Worm (Caenorhabditis elegans) whole organism, young adult: ENCODE results near the gene C06E4.3.

Experiments
- B0035.1 ChIP-seq: sonication (generic microtip); optimal IDR thresholded peaks from 2 replicates; lab custom pipeline; 2016; ENCODE audit warnings: missing genetic modification characterization, mild to moderate bottlenecking, missing compliant biosample characterization, missing genotype, missing genetic modification reagents
- B0261.1 ChIP-seq: sonication (generic microtip); optimal IDR thresholded peaks from 2 replicates; lab custom pipeline; 2016; ENCODE audit warnings: mild to moderate bottlenecking, missing genetic modification characterization, moderate library complexity, missing compliant biosample characterization
- C06A6.2 ChIP-seq: fragments of 200-800 bp; sonication (Bioruptor generic); conservative IDR thresholded peaks from 2 replicates; pipeline ENCODE4 v1.3.6; 2022; ENCODE audit warnings: missing genetic modification characterization, missing compliant biosample characterization
- D2030.7 ChIP-seq: fragments of 200-800 bp; sonication (Bioruptor generic); IDR thresholded peaks from 2 replicates; pipeline ENCODE4 v1.3.6; 2022; ENCODE audit warnings: missing genetic modification reagents, missing genetic modification characterization, missing compliant biosample characterization
- F23B12.7 ChIP-seq: sonication (generic microtip); optimal IDR thresholded peaks from 2 replicates; lab custom pipeline; 2017; ENCODE audit warnings: missing genetic modification characterization, mild to moderate bottlenecking, missing compliant biosample characterization, antibody characterized with exemption, moderate library complexity; ENCODE audit not compliant: insufficient read depth
- F37B4.10 ChIP-seq: fragments of 200-800 bp; sonication (Bioruptor generic); IDR thresholded peaks from 2 replicates; pipeline ENCODE4 v1.3.6; 2022; ENCODE audit warnings: missing genetic modification characterization, missing compliant biosample characterization
- F55B11.4 ChIP-seq: sonication (generic microtip); optimal IDR thresholded peaks from 2 replicates; lab custom pipeline; 2016; ENCODE audit warnings: missing compliant biosample characterization, missing genetic modification characterization, borderline replicate concordance; ENCODE audit not compliant: insufficient read depth
- T26A5.8 ChIP-seq: sonication (generic microtip); optimal IDR thresholded peaks from 2 replicates; lab custom pipeline; 2016; ENCODE audit warnings: missing genetic modification characterization, missing compliant biosample characterization
- Y53F4B.3 ChIP-seq: fragments of 200-800 bp; sonication (Bioruptor generic); IDR thresholded peaks from 2 replicates; pipeline ENCODE4 v1.3.6; 2022; ENCODE audit warnings: missing genetic modification reagents, missing genetic modification characterization, missing compliant biosample characterization
- Y53G8AR.9 ChIP-seq: fragments of 200-800 bp; sonication (Bioruptor generic); conservative IDR thresholded peaks from 2 replicates; pipeline ENCODE4 v1.3.6; 2022; ENCODE audit warnings: missing genetic modification reagents, missing genetic modification characterization, missing compliant biosample characterization
- Y56A3A.18 ChIP-seq: fragments of 200-800 bp; sonication (Bioruptor generic); IDR thresholded peaks from 2 replicates; pipeline ENCODE4 v1.3.6; 2022; ENCODE audit warnings: missing genetic modification reagents, missing genetic modification characterization, missing compliant biosample characterization
- Y79H2A.3 ChIP-seq: fragments of 200-800 bp; sonication (Bioruptor generic); conservative IDR thresholded peaks from 2 replicates; pipeline ENCODE4 v1.3.6; 2022; ENCODE audit warnings: missing genetic modification reagents, missing genetic modification characterization, missing compliant biosample characterization
- aptf-3 ChIP-seq: fragments of 200-800 bp; sonication (Bioruptor generic); IDR thresholded peaks from 2 replicates; pipeline ENCODE4 v1.3.6; 2022; ENCODE audit warnings: missing genetic modification characterization, missing compliant biosample characterization
- bed-1 ChIP-seq: fragments of 200-800 bp; sonication (Bioruptor generic); IDR thresholded peaks from 2 replicates; pipeline ENCODE4 v1.3.6; 2022; ENCODE audit warnings: missing genetic modification reagents, missing genetic modification characterization, missing compliant biosample characterization
- bed-2 ChIP-seq: fragments of 200-800 bp; sonication (Bioruptor generic); IDR thresholded peaks from 2 replicates; pipeline ENCODE4 v1.3.6; 2022; ENCODE audit warnings: missing genetic modification reagents, missing genetic modification characterization, missing compliant biosample characterization
- ccch-3 ChIP-seq: fragments of 200-800 bp; sonication (Bioruptor generic); optimal IDR thresholded peaks from 2 replicates; lab custom pipeline; 2018; ENCODE audit warnings: mild to moderate bottlenecking, missing genetic modification characterization, missing compliant biosample characterization
- cebp-2 ChIP-seq: fragments of 200-800 bp; sonication (Bioruptor generic); IDR thresholded peaks from 2 replicates; pipeline ENCODE4 v1.3.6; 2022; ENCODE audit warnings: missing genetic modification characterization, missing compliant biosample characterization
- ceh-27 ChIP-seq: fragments of 200-800 bp; sonication (Bioruptor generic); optimal IDR thresholded peaks from 2 replicates; lab custom pipeline; 2018; ENCODE audit warnings: mild to moderate bottlenecking, missing genetic modification characterization, moderate library complexity, missing compliant biosample characterization
- die-1 ChIP-seq: sonication (generic microtip); optimal IDR thresholded peaks from 2 replicates; lab custom pipeline; 2016; ENCODE audit warnings: missing genotype, mild to moderate bottlenecking, missing genetic modification characterization, missing compliant biosample characterization
- efl-1 ChIP-seq: fragments of 150-350 bp; optimal IDR thresholded peaks from 2 replicates; lab custom pipeline; 2014; ENCODE audit warnings: missing biosample characterization, missing genetic modification reagents, missing genetic modification characterization
- gei-17 ChIP-seq: fragments of 200-800 bp; sonication (Bioruptor generic); optimal IDR thresholded peaks from 2 replicates; lab custom pipeline; 2018; ENCODE audit warnings: mild to moderate bottlenecking, missing genetic modification characterization, missing compliant biosample characterization
- him-1 ChIP-seq: sonication (generic microtip); optimal IDR thresholded peaks from 2 replicates; lab custom pipeline; 2016; ENCODE audit warnings: missing genotype, missing genetic modification reagents, missing genetic modification characterization, missing compliant biosample characterization
- hlh-12 ChIP-seq: sonication (generic microtip); optimal IDR thresholded peaks from 2 replicates; lab custom pipeline; 2016; ENCODE audit warnings: missing genetic modification characterization, missing compliant biosample characterization
- hlh-26 ChIP-seq: fragments of 200-800 bp; sonication (Bioruptor generic); conservative IDR thresholded peaks from 2 replicates; pipeline ENCODE4 v1.3.6; 2022; ENCODE audit warnings: missing genetic modification reagents, missing genetic modification characterization, missing compliant biosample characterization
- hrde-1 ChIP-seq: sonication (generic microtip); optimal IDR thresholded peaks from 2 replicates; lab custom pipeline; 2016; ENCODE audit warnings: missing genetic modification characterization, mild to moderate bottlenecking, missing compliant biosample characterization, moderate library complexity, missing genotype, missing genetic modification reagents, borderline replicate concordance
- let-526 ChIP-seq: fragments of 200-800 bp; sonication (Bioruptor generic); IDR thresholded peaks from 2 replicates; pipeline ENCODE4 v1.3.6; 2022; ENCODE audit warnings: missing genetic modification reagents, missing genetic modification characterization, missing compliant biosample characterization
- lin-26 ChIP-seq: fragments of 200-800 bp; sonication (Bioruptor generic); IDR thresholded peaks from 2 replicates; pipeline ENCODE4 v1.3.6; 2022; ENCODE audit warnings: missing genetic modification reagents, missing genetic modification characterization, missing compliant biosample characterization
- lin-54 ChIP-seq: fragments of 200-800 bp; sonication (Bioruptor generic); optimal IDR thresholded peaks from 2 replicates; lab custom pipeline; 2018; ENCODE audit warnings: mild to moderate bottlenecking, missing genetic modification characterization, missing compliant biosample characterization
- lsy-27 ChIP-seq: sonication (generic microtip); optimal IDR thresholded peaks from 2 replicates; lab custom pipeline; 2017; ENCODE audit warnings: missing genetic modification characterization, mild to moderate bottlenecking, missing compliant biosample characterization, antibody characterized with exemption, missing genotype, borderline replicate concordance; ENCODE audit not compliant: insufficient read depth
- madf-3 ChIP-seq: fragments of 200-800 bp; sonication (Bioruptor generic); IDR thresholded peaks from 2 replicates; pipeline ENCODE4 v1.3.6; 2022; ENCODE audit warnings: missing genetic modification reagents, missing genetic modification characterization, missing compliant biosample characterization
- mcd-1 ChIP-seq: fragments of 200-800 bp; sonication (Bioruptor generic); IDR thresholded peaks from 2 replicates; pipeline ENCODE4 v1.3.6; 2022; ENCODE audit warnings: missing genetic modification reagents, missing genetic modification characterization, missing compliant biosample characterization
- mel-28 ChIP-seq: sonication (generic microtip); optimal IDR thresholded peaks from 2 replicates; lab custom pipeline; 2016; ENCODE audit warnings: borderline replicate concordance, mild to moderate bottlenecking, missing genetic modification characterization, missing compliant biosample characterization
- nfyb-1 ChIP-seq: fragments of 200-800 bp; sonication (Bioruptor generic); IDR thresholded peaks from 2 replicates; pipeline ENCODE4 v1.3.6; 2022; ENCODE audit warnings: missing genetic modification reagents, missing genetic modification characterization, missing compliant biosample characterization
- nhr-80 ChIP-seq: sonication (generic microtip); optimal IDR thresholded peaks from 2 replicates; lab custom pipeline; 2016; ENCODE audit warnings: missing genetic modification characterization, missing compliant biosample characterization
- nhr-90 ChIP-seq: sonication (generic microtip); optimal IDR thresholded peaks from 2 replicates; lab custom pipeline; 2016; ENCODE audit warnings: missing genotype, mild to moderate bottlenecking, missing genetic modification characterization, missing compliant biosample characterization
- pha-4 ChIP-seq: fragments of 150-350 bp; sonication (generic microtip); optimal IDR thresholded peaks from 2 replicates; lab custom pipeline; 2014; ENCODE audit warnings: missing biosample characterization, missing genetic modification reagents, missing genetic modification characterization
- rec-8 ChIP-seq, 2 experiments: sonication (generic microtip); optimal IDR thresholded peaks; 2 replicates each; lab custom pipeline; 2016; ENCODE audit warnings: mild to moderate bottlenecking in 2 of 2, missing genetic modification characterization in 2 of 2, missing genetic modification reagents in 2 of 2, missing genotype in 2 of 2, missing biosample characterization in 1 of 2, missing compliant biosample characterization in 1 of 2, moderate library complexity in 1 of 2
- repo-1 ChIP-seq: sonication (generic microtip); optimal IDR thresholded peaks from 2 replicates; lab custom pipeline; 2017; ENCODE audit warnings: mild to moderate bottlenecking, missing genetic modification characterization, missing compliant biosample characterization
- rpc-1 ChIP-seq, 2 experiments: fragments of 150-350 bp in 1 of 2; sonication (generic microtip) in 1 of 2; optimal IDR thresholded peaks; 2 replicates each; lab custom pipeline; 2014 to 2018; ENCODE audit warnings: missing biosample characterization in 1 of 2, missing genetic modification characterization in 1 of 2, missing genetic modification reagents in 1 of 2, missing genotype in 1 of 2
- snpc-1.3 ChIP-seq: sonication (generic microtip); optimal IDR thresholded peaks from 2 replicates; lab custom pipeline; 2017; ENCODE audit warnings: missing genetic modification characterization, mild to moderate bottlenecking, missing compliant biosample characterization, antibody characterized with exemption, moderate library complexity, missing genotype, missing genetic modification reagents; ENCODE audit not compliant: insufficient read depth
- snpc-3.4 ChIP-seq: sonication (generic microtip); optimal IDR thresholded peaks from 2 replicates; lab custom pipeline; 2017; ENCODE audit warnings: missing genetic modification characterization, mild to moderate bottlenecking, missing compliant biosample characterization, antibody characterized with exemption, moderate library complexity, missing genotype, missing genetic modification reagents
- snpc-4 ChIP-seq, 5 experiments: fragments of 150-350 bp in 1 of 5; sonication (generic microtip) in 4 of 5; optimal IDR thresholded peaks; 2 replicates each; lab custom pipeline; 2014 to 2018; ENCODE audit warnings: missing genetic modification characterization in 5 of 5, missing biosample characterization in 3 of 5, antibody characterized with exemption in 2 of 5, mild to moderate bottlenecking in 2 of 5, missing compliant biosample characterization in 2 of 5, missing genotype in 2 of 5, moderate library complexity in 2 of 5, missing genetic modification reagents in 1 of 5
- tbp1 ChIP-seq: fragments of 200-800 bp; sonication (Bioruptor generic); optimal IDR thresholded peaks from 2 replicates; lab custom pipeline; 2018; ENCODE audit warnings: mild to moderate bottlenecking, missing genetic modification characterization, missing compliant biosample characterization
- unc-130 ChIP-seq: sonication (generic microtip); optimal IDR thresholded peaks from 2 replicates; lab custom pipeline; 2016; ENCODE audit warnings: missing genetic modification reagents, missing genetic modification characterization, missing compliant biosample characterization
- unc-62 ChIP-seq: fragments of 150-350 bp; optimal IDR thresholded peaks from 2 replicates; lab custom pipeline; 2014; ENCODE audit warnings: missing biosample characterization, missing genetic modification reagents, missing genetic modification characterization
- ztf-25 ChIP-seq: fragments of 200-800 bp; sonication (Bioruptor generic); IDR thresholded peaks from 2 replicates; pipeline ENCODE4 v1.3.6; 2022; ENCODE audit warnings: missing genetic modification reagents, missing genetic modification characterization, missing compliant biosample characterization

C06E4.3 gene

ce11 chrIV:7274969-7275548, 14.4 kb downstream of the C06E4.3 start:
- TF ChIP-seq C06A6.2 (GFP tag; lab: Robert Waterston, UW) (no peak), Y79H2A.3 (GFP tag; lab: Robert Waterston, UW) (no peak), madf-3 (GFP tag; lab: Robert Waterston, UW) (no peak), him-1 (tag; lab: Kevin White, UChicago) (peak; percentile 54), unc-130 (GFP tag; lab: Kevin White, UChicago) (no peak), lsy-27 (tag; lab: Kevin White, UChicago) (peak; percentile 8), nhr-90 (tag; lab: Kevin White, UChicago) (no peak), die-1 (peak; percentile 37), B0035.1 (tag; lab: Kevin White, UChicago) (no peak), let-526 (no peak), F55B11.4 (no peak), D2030.7 (0 out of 2 replicates have a peak, but pooled peaks have one; percentile 32), rec-8 (tag; optimal IDR thresholded peaks at IDR 0.05; lab: Kevin White, UChicago) (no peak), efl-1 (GFP tag; lab: Kevin White, UChicago) (no peak), aptf-3 (GFP tag; lab: Robert Waterston, UW) (no peak), Y53F4B.3 (GFP tag; lab: Robert Waterston, UW) (no peak), Y56A3A.18 (GFP tag; lab: Robert Waterston, UW) (no peak), ztf-25 (GFP tag; lab: Robert Waterston, UW) (0 out of 2 replicates have a peak, but pooled peaks have one; percentile 9), cebp-2 (GFP tag; lab: Robert Waterston, UW) (no peak), bed-1 (GFP tag; lab: Robert Waterston, UW) (no peak), F23B12.7 (tag; lab: Kevin White, UChicago) (peak; percentile 39), F37B4.10 (GFP tag; lab: Robert Waterston, UW) (no peak), lin-54 (GFP tag; lab: Kevin White, UChicago) (no peak), ccch-3 (no peak), hlh-12 (tag; lab: Kevin White, UChicago) (no peak), snpc-4 (GFP tag; optimal IDR thresholded peaks at IDR 0.05; lab: Kevin White, UChicago) (peak; percentile 54), snpc-4 (tag; optimal IDR thresholded peaks at IDR 0.05; lab: Kevin White, UChicago) (peak in 2 of 4 experiments; percentile 57 to 74), snpc-1.3 (peak; percentile 29), T26A5.8 (tag; lab: Kevin White, UChicago) (no peak), hlh-26 (no peak), hrde-1 (tag; lab: Kevin White, UChicago) (no peak), Y53G8AR.9 (GFP tag; lab: Robert Waterston, UW) (no peak), repo-1 (tag; lab: Kevin White, UChicago) (no peak), unc-62 (GFP tag; lab: Kevin White, UChicago) (no peak), nhr-80 (tag; lab: Kevin White, UChicago) (no peak), snpc-3.4 (tag; lab: Kevin White, UChicago) (no peak), gei-17 (GFP tag; lab: Kevin White, UChicago) (no peak), B0261.1 (tag; lab: Kevin White, UChicago) (peak; percentile 63), lin-26 (GFP tag; lab: Robert Waterston, UW) (peak; percentile 79; the same call in 1 of the 2 replicates), tbp1 (GFP tag; lab: Kevin White, UChicago) (peak; percentile 91), rpc-1 (optimal IDR thresholded peaks at IDR 0.05; lab: Kevin White, UChicago) (peak; percentile 67), rpc-1 (tag; optimal IDR thresholded peaks at IDR 0.05; lab: Kevin White, UChicago) (peak; percentile 84), nfyb-1 (GFP tag; lab: Robert Waterston, UW) (no peak), mel-28 (no peak), pha-4 (tag; lab: Kevin White, UChicago) (no peak), bed-2 (no peak), mcd-1 (GFP tag; lab: Robert Waterston, UW) (no peak), ceh-27 (GFP tag; lab: Kevin White, UChicago) (no peak)
